Fruit fly (Drosophila melanogaster): ENCODE measurements around the gene EloA.

The EloA gene

DNA sequence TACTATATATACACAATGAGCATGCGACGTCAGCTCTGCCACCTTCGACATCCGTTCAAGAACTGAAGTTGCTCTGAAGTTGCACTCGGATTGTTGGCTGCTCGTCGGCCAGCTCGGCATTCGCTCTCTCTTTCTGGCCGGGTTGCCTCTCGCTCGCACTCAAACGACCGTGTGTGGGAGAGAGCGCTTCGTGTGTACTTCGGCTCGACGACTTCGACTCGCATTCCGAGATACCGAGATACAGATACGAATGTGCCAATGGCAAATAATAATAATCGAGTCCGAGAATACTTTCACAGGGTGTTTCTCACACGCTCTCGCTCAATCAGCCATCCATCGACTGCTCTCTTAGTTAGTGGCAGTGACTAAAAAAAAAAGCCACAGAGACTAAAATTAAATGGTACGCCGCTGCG is 44.0 kb downstream of the EloA start (continued):
- TF ChIP-seq CG2120 (GFP tag; optimal IDR thresholded peaks at IDR 0.05) (no peak), Dll (GFP tag; IDR thresholded peaks at IDR 0.05; ENCODE audit: partially characterized antibody) (no peak), grn (GFP tag; optimal IDR thresholded peaks at IDR 0.05) (peak; percentile 91), CG34376 (GFP tag; optimal IDR thresholded peaks at IDR 0.05) (peak; percentile 79), jigr1 (GFP tag; IDR thresholded peaks at IDR 0.05) (no peak), usp (GFP tag; optimal IDR thresholded peaks at IDR 0.05) (no peak), CG17829 (tag; optimal IDR thresholded peaks at IDR 0.05) (peak; percentile 49), Hey (tag; optimal IDR thresholded peaks at IDR 0.05) (no peak), fru (optimal IDR thresholded peaks at IDR 0.05) (no peak), grau (tag; optimal IDR thresholded peaks at IDR 0.05) (peak; percentile 17), HLH54F (GFP tag; optimal IDR thresholded peaks at IDR 0.05) (no peak), CG9727 (GFP tag; optimal IDR thresholded peaks at IDR 0.05) (peak; percentile 18), CG11560 (tag; IDR thresholded peaks at IDR 0.05) (no peak), CG15696 (tag; optimal IDR thresholded peaks at IDR 0.05) (no peak), pros (GFP tag; optimal IDR thresholded peaks at IDR 0.05) (peak; percentile 95), CG15514 (GFP tag; optimal IDR thresholded peaks at IDR 0.05) (peak; percentile 8), Mad (GFP tag; optimal IDR thresholded peaks at IDR 0.05) (peak; percentile 20), tgo (GFP tag; IDR thresholded peaks at IDR 0.05) (no peak), Sox102F (GFP tag; optimal IDR thresholded peaks at IDR 0.05) (no peak), bab2 (GFP tag; optimal IDR thresholded peaks at IDR 0.05) (no peak), Vsx1 (GFP tag; optimal IDR thresholded peaks at IDR 0.05) (no peak), CG10959 (GFP tag; IDR thresholded peaks at IDR 0.05) (no peak), pan (optimal IDR thresholded peaks at IDR 0.05) (no peak), pan (GFP tag; optimal IDR thresholded peaks at IDR 0.05 in 1 of 2, IDR thresholded peaks at IDR 0.05 in 1 of 2) (peak in 1 of 2 experiments; percentile 48), fd102C (GFP tag; optimal IDR thresholded peaks at IDR 0.05) (no peak), CG3065 (GFP tag; optimal IDR thresholded peaks at IDR 0.05) (no peak), crp (GFP tag; optimal IDR thresholded peaks at IDR 0.05) (no peak), CG10543 (GFP tag; optimal IDR thresholded peaks at IDR 0.05) (peak; percentile 76), fu2 (GFP tag; optimal IDR thresholded peaks at IDR 0.05) (no peak), CG11504 (tag; optimal IDR thresholded peaks at IDR 0.05) (peak; percentile 30), CG17328 (GFP tag; IDR thresholded peaks at IDR 0.05) (peak; percentile 42; the same call in 1 of the 2 replicates), CG7963 (GFP tag; IDR thresholded peaks at IDR 0.05; ENCODE audit: partially characterized antibody) (no peak), odd (GFP tag; optimal IDR thresholded peaks at IDR 0.05) (no peak), eve (GFP tag; optimal IDR thresholded peaks at IDR 0.05) (no peak), Dip2 (GFP tag; IDR thresholded peaks at IDR 0.05) (no peak), dm (GFP tag; optimal IDR thresholded peaks at IDR 0.05) (peak; percentile 8), CG12104 (GFP tag; optimal IDR thresholded peaks at IDR 0.05) (no peak), CG6175 (GFP tag; IDR thresholded peaks at IDR 0.05) (no peak), so (GFP tag; IDR thresholded peaks at IDR 0.05) (no peak; the same call in 2 of the 3 replicates), gfzf (GFP tag; optimal IDR thresholded peaks at IDR 0.05) (no peak), CG31224 (GFP tag; IDR thresholded peaks at IDR 0.05) (no peak), nmo (GFP tag; optimal IDR thresholded peaks at IDR 0.05) (peak; percentile 29), fd96Cb (tag; optimal IDR thresholded peaks at IDR 0.05) (no peak), CG11696 (GFP tag; IDR thresholded peaks at IDR 0.05) (no peak), unc-4 (GFP tag; IDR thresholded peaks at IDR 0.05; ENCODE audit: partially characterized antibody) (peak; percentile 25; the same call in 1 of the 2 replicates), CG1832 (GFP tag; optimal IDR thresholded peaks at IDR 0.05) (peak; percentile 96), CG8924 (tag; optimal IDR thresholded peaks at IDR 0.05) (peak; percentile 49), stwl (tag; optimal IDR thresholded peaks at IDR 0.05) (peak; percentile 6), lilli (GFP tag; optimal IDR thresholded peaks at IDR 0.05) (peak; percentile 13), CG8944 (GFP tag; optimal IDR thresholded peaks at IDR 0.05) (no peak), CG2678 (tag; optimal IDR thresholded peaks at IDR 0.05) (peak; percentile 11), CG18262 (tag; optimal IDR thresholded peaks at IDR 0.05) (peak; percentile 29)
